Worm (Caenorhabditis elegans) whole organism, young adult: ENCODE results near the gene gpa-8.

Experiments
- B0035.1 ChIP-seq: sonication (generic microtip); optimal IDR thresholded peaks from 2 replicates; lab custom pipeline; 2016; ENCODE audit warnings: missing genetic modification characterization, mild to moderate bottlenecking, missing compliant biosample characterization, missing genotype, missing genetic modification reagents
- F10E7.11 ChIP-seq: sonication (generic microtip); optimal IDR thresholded peaks from 2 replicates; lab custom pipeline; 2017; ENCODE audit warnings: mild to moderate bottlenecking, missing genetic modification characterization, moderate library complexity, missing compliant biosample characterization
- Y53G8AR.9 ChIP-seq: fragments of 200-800 bp; sonication (Bioruptor generic); conservative IDR thresholded peaks from 2 replicates; pipeline ENCODE4 v1.3.6; 2022; ENCODE audit warnings: missing genetic modification reagents, missing genetic modification characterization, missing compliant biosample characterization
- athp-1 ChIP-seq: sonication (generic microtip); optimal IDR thresholded peaks from 2 replicates; lab custom pipeline; 2017; ENCODE audit warnings: mild to moderate bottlenecking, missing genetic modification characterization, missing compliant biosample characterization
- ceh-27 ChIP-seq: fragments of 200-800 bp; sonication (Bioruptor generic); optimal IDR thresholded peaks from 2 replicates; lab custom pipeline; 2018; ENCODE audit warnings: mild to moderate bottlenecking, missing genetic modification characterization, moderate library complexity, missing compliant biosample characterization
- him-1 ChIP-seq: sonication (generic microtip); optimal IDR thresholded peaks from 2 replicates; lab custom pipeline; 2016; ENCODE audit warnings: missing genotype, missing genetic modification reagents, missing genetic modification characterization, missing compliant biosample characterization
- lag-1 ChIP-seq: fragments of 200-800 bp; sonication (Bioruptor generic); IDR thresholded peaks from 2 replicates; pipeline ENCODE4 v1.3.6; 2022; ENCODE audit warnings: missing genetic modification reagents, missing genetic modification characterization, missing compliant biosample characterization
- nfyb-1 ChIP-seq: fragments of 200-800 bp; sonication (Bioruptor generic); IDR thresholded peaks from 2 replicates; pipeline ENCODE4 v1.3.6; 2022; ENCODE audit warnings: missing genetic modification reagents, missing genetic modification characterization, missing compliant biosample characterization
- pbrm-1 ChIP-seq: fragments of 200-800 bp; sonication (Bioruptor generic); IDR thresholded peaks from 2 replicates; pipeline ENCODE4 v1.3.6; 2022; ENCODE audit warnings: missing genetic modification reagents, missing genetic modification characterization, missing compliant biosample characterization
- rcor-1 ChIP-seq: fragments of 200-800 bp; sonication (Bioruptor generic); IDR thresholded peaks from 2 replicates; pipeline ENCODE4 v1.3.6; 2022; ENCODE audit warnings: missing genetic modification reagents, missing genetic modification characterization, missing compliant biosample characterization
- snpc-4 ChIP-seq, 5 experiments: fragments of 150-350 bp in 1 of 5; sonication (generic microtip) in 4 of 5; optimal IDR thresholded peaks; 2 replicates each; lab custom pipeline; 2014 to 2018; ENCODE audit warnings: missing genetic modification characterization in 5 of 5, missing biosample characterization in 3 of 5, antibody characterized with exemption in 2 of 5, mild to moderate bottlenecking in 2 of 5, missing compliant biosample characterization in 2 of 5, missing genotype in 2 of 5, moderate library complexity in 2 of 5, missing genetic modification reagents in 1 of 5

ce11 chrV:12660280-12660818 is 20.1 kb upstream of the gpa-8 start, which contains the start of gene his-74:
- no peak for TF ChIP-seq snpc-4 (GFP tag; optimal IDR thresholded peaks at IDR 0.05; lab: Kevin White, UChicago)
- TF ChIP-seq snpc-4 (tag; optimal IDR thresholded peaks at IDR 0.05; lab: Kevin White, UChicago), result no peak
- no peak for TF ChIP-seq him-1
- no peak for TF ChIP-seq B0035.1 (tag; lab: Kevin White, UChicago)
- no peak for TF ChIP-seq rcor-1 (GFP tag; lab: Robert Waterston, UW)
- TF ChIP-seq F10E7.11 (tag; lab: Kevin White, UChicago), result no peak
- TF ChIP-seq ceh-27 (GFP tag; lab: Kevin White, UChicago), result no peak
- TF ChIP-seq athp-1 (tag; lab: Kevin White, UChicago), result no peak
- TF ChIP-seq nfyb-1 (GFP tag; lab: Robert Waterston, UW), result no peak
- no peak for TF ChIP-seq Y53G8AR.9 (GFP tag; lab: Robert Waterston, UW)
- no peak for TF ChIP-seq pbrm-1 (GFP tag; lab: Robert Waterston, UW)
- no peak for TF ChIP-seq lag-1
